Fruit fly (Drosophila melanogaster): ENCODE results near the gene Pbp95.

DNA sequence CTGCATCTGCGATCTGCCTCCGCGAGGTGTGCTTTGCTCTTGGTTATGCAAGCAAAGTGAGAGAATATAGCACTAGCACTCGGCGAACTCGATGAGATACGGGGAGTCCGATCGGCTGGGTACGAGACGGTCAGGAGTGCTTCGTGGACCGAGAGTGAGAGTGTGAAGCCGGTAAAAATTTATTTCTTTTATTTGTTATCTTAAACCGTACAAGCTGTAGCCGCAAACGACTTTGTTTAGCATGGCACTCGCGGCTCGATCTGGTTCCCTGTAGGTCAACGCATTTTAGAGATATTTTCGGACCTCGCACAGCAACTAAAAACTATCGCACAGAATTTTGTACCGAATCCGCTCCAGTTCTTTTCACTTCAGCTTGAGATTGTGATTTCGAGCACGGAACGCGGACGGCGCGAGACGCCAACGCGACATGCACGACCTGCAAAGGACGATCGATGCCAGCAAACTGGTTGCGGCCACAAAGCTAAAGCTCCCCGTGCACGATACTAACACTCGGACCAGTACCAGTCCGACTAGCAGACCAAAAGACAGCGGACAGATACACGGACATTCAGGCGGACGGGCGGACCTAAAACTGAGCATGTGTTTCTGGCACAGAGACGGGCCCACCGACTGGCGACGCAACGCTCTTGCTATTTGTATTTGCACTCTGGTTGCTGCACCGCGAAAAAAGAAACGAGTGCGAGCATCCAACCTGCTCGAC lies 46.9 kb upstream of the Pbp95 start:
- TF ChIP-seq gl (tag; optimal IDR thresholded peaks at IDR 0.05) (peak; percentile 16), CG15710 (tag; optimal IDR thresholded peaks at IDR 0.05) (no peak), CG34367 (tag; optimal IDR thresholded peaks at IDR 0.05) (no peak), CG10348 (GFP tag; IDR thresholded peaks at IDR 0.05) (no peak), EcR (GFP tag; optimal IDR thresholded peaks at IDR 0.05) (peak; percentile 85), Pif1B (GFP tag; optimal IDR thresholded peaks at IDR 0.05) (no peak), CG9948 (tag; optimal IDR thresholded peaks at IDR 0.05) (no peak), rn (GFP tag; IDR thresholded peaks at IDR 0.05) (no peak), CG8159 (tag; optimal IDR thresholded peaks at IDR 0.05) (no peak), CG8301 (tag; optimal IDR thresholded peaks at IDR 0.05) (no peak)

Data from whole organism, pupa.